Fruit fly (Drosophila melanogaster) whole organism, adult: ENCODE results near the gene beg.
A peak's percentile ranks its signal among the peaks of the same experiment; 100 is the strongest.

Source experiments
- CG11617 ChIP-seq: fragments of 200-800 bp; sonication (Bioruptor generic); optimal IDR thresholded peaks from 2 replicates; lab custom pipeline; 2017; ENCODE audit warnings: mild to moderate bottlenecking, missing biosample characterization, missing genetic modification reagents, missing genetic modification characterization
- CG14711 ChIP-seq: fragments of 200-800 bp; sonication (Bioruptor generic); optimal IDR thresholded peaks from 2 replicates; lab custom pipeline; 2018; ENCODE audit warnings: missing biosample characterization, mild to moderate bottlenecking, missing genetic modification characterization, moderate library complexity
- CG1620 ChIP-seq: fragments of 200-800 bp; sonication (Bioruptor generic); optimal IDR thresholded peaks from 2 replicates; lab custom pipeline; 2016; ENCODE audit warnings: missing biosample characterization, missing genetic modification characterization
- CG5204 ChIP-seq: fragments of 200-800 bp; sonication (Bioruptor generic); optimal IDR thresholded peaks from 2 replicates; lab custom pipeline; 2016; ENCODE audit warnings: missing biosample characterization, missing genetic modification characterization
- CG7045 ChIP-seq: fragments of 200-800 bp; sonication (Bioruptor generic); optimal IDR thresholded peaks from 2 replicates; lab custom pipeline; 2017; ENCODE audit warnings: missing biosample characterization, mild to moderate bottlenecking, missing genetic modification characterization
- Clk ChIP-seq: fragments of 200-800 bp; sonication (Bioruptor generic); optimal IDR thresholded peaks from 2 replicates; lab custom pipeline; 2017; ENCODE audit warnings: missing biosample characterization, missing genetic modification characterization
- Hr96 ChIP-seq: fragments of 200-800 bp; sonication (Bioruptor generic); optimal IDR thresholded peaks from 2 replicates; lab custom pipeline; 2016; ENCODE audit warnings: missing biosample characterization, missing genetic modification characterization
- Mnt ChIP-seq: fragments of 200-800 bp; sonication (Bioruptor generic); optimal IDR thresholded peaks from 2 replicates; lab custom pipeline; 2016; ENCODE audit warnings: missing biosample characterization, mild to moderate bottlenecking, missing genetic modification characterization
- cic ChIP-seq: fragments of 200-800 bp; sonication (Bioruptor generic); optimal IDR thresholded peaks from 2 replicates; lab custom pipeline; 2017; ENCODE audit warnings: missing biosample characterization, mild to moderate bottlenecking, missing genetic modification characterization, moderate library complexity
- kay ChIP-seq: fragments of 200-800 bp; sonication (Bioruptor generic); peaks from one replicate; lab custom pipeline; 2016; ENCODE audit warnings: missing biosample characterization, missing genetic modification characterization, borderline replicate concordance
- pad ChIP-seq: fragments of 200-800 bp; sonication (Bioruptor generic); optimal IDR thresholded peaks from 3 replicates; lab custom pipeline; 2017; ENCODE audit warnings: missing biosample characterization, missing genetic modification characterization, mild to moderate bottlenecking, moderate library complexity, missing genetic modification reagents

DNA sequence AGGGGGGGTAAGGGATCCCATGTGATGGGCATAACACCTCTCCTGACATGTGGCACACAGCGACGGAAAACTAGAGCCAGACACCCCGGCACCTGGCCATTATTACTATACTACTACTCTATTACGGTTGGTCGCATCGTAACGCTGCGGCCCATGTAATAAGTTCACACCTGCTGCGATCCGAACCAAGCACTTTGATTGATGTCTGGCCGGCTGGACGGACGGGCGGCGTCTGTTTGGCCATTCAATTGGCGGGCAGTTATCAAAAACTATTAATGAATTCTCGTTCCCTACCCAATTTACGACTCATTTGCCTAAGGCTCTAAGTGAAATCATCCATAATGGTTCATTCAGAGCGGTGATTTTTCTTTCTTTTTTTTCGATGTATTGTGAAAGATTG, 28.0 kb upstream of the beg start:
- TF ChIP-seq cic (GFP tag; lab: Kevin White, UChicago) (peak; percentile 7), Hr96 (GFP tag; lab: Kevin White, UChicago) (no peak), CG7045 (GFP tag; lab: Kevin White, UChicago) (no peak), Clk (GFP tag; lab: Kevin White, UChicago) (no peak), CG1620 (no peak), CG5204 (GFP tag; lab: Kevin White, UChicago) (no peak), CG14711 (no peak), kay (peak; percentile 88), pad (GFP tag; lab: Kevin White, UChicago) (no peak), Mnt (GFP tag; lab: Kevin White, UChicago) (no peak), CG11617 (GFP tag; lab: Kevin White, UChicago) (no peak)
